Worm (Caenorhabditis elegans) whole organism, L4 larva: Measurements from ENCODE around the gene sre-47.

ENCODE experiments used
- Y48G9A.11 ChIP-seq: fragments of 200-800 bp; sonication (Bioruptor generic); IDR thresholded peaks from 2 replicates; pipeline ENCODE4 v1.3.6; 2022; ENCODE audit warnings: missing genetic modification reagents, missing genetic modification characterization, missing compliant biosample characterization
- ama-1 ChIP-seq: fragments of 150-350 bp; optimal IDR thresholded peaks from 2 replicates; lab custom pipeline; 2014; ENCODE audit warnings: inconsistent platforms, mixed read lengths
- hlh-30 ChIP-seq: sonication (generic microtip); optimal IDR thresholded peaks from 2 replicates; lab custom pipeline; 2017; ENCODE audit warnings: antibody characterized with exemption, mild to moderate bottlenecking, missing genetic modification characterization, missing compliant biosample characterization; ENCODE audit not compliant: insufficient read depth
- mep-1 ChIP-seq: fragments of 150-350 bp; sonication (generic microtip); optimal IDR thresholded peaks from 3 replicates; lab custom pipeline; 2014; ENCODE audit warnings: missing biosample characterization, missing genetic modification characterization
- nhr-11 ChIP-seq: fragments of 150-350 bp; optimal IDR thresholded peaks from 2 replicates; lab custom pipeline; 2014; ENCODE audit warnings: missing biosample characterization, missing genetic modification characterization
- nhr-25 ChIP-seq: sonication (generic microtip); optimal IDR thresholded peaks from 2 replicates; lab custom pipeline; 2017; ENCODE audit warnings: missing genetic modification characterization, mild to moderate bottlenecking, missing compliant biosample characterization, antibody characterized with exemption, moderate library complexity, borderline replicate concordance; ENCODE audit not compliant: insufficient read depth
- nhr-41 ChIP-seq: fragments of 200-800 bp; sonication (Bioruptor generic); IDR thresholded peaks from 2 replicates; pipeline ENCODE4 v1.3.6; 2022; ENCODE audit warnings: missing genetic modification reagents, missing genetic modification characterization, missing compliant biosample characterization
- pha-4 ChIP-seq, 2 experiments: fragments of 150-350 bp in 1 of 2; fragments of 200-800 bp in 1 of 2; sonication (Bioruptor generic) in 1 of 2; IDR thresholded peaks in 1 of 2; optimal IDR thresholded peaks in 1 of 2; 2 replicates each; pipeline versions ENCODE4 v1.3.6 to Lab custom; 2014 to 2022; ENCODE audit warnings: missing genetic modification characterization in 2 of 2, missing genetic modification reagents in 2 of 2, missing biosample characterization in 1 of 2, missing compliant biosample characterization in 1 of 2
- snpc-4 ChIP-seq: fragments of 150-350 bp; optimal IDR thresholded peaks from 2 replicates; lab custom pipeline; 2014; ENCODE audit warnings: missing biosample characterization, missing genetic modification characterization
- ztf-11 ChIP-seq: fragments of 150-350 bp; optimal IDR thresholded peaks from 2 replicates; lab custom pipeline; 2014; ENCODE audit warnings: missing biosample characterization, missing genetic modification characterization

- TF ChIP-seq nhr-25 (tag; lab: Kevin White, UChicago) (no peak), ztf-11 (tag; lab: Kevin White, UChicago) (no peak), nhr-11 (tag; lab: Kevin White, UChicago) (no peak), Y48G9A.11 (GFP tag; lab: Robert Waterston, UW) (no peak), snpc-4 (no peak), hlh-30 (no peak), mep-1 (tag; lab: Kevin White, UChicago) (no peak), pha-4 (GFP tag; IDR thresholded peaks at IDR 0.05; lab: Robert Waterston, UW) (no peak), pha-4 (tag; optimal IDR thresholded peaks at IDR 0.05; lab: Kevin White, UChicago) (no peak), nhr-41 (GFP tag; lab: Robert Waterston, UW) (no peak), ama-1 (no peak)
Observed at ce11 chrII:13997477-13997876, 13.0 kb upstream of the sre-47 start, which contains the start of gene F01D5.1.
